Fruit fly (Drosophila melanogaster): ENCODE data around the gene Sclp.

- no peak for TF ChIP-seq Sin3A (optimal IDR thresholded peaks at IDR 0.05)
- TF ChIP-seq insv (optimal IDR thresholded peaks at IDR 0.05), result no peak
- no peak for TF ChIP-seq ttk (optimal IDR thresholded peaks at IDR 0.05)
- TF ChIP-seq psq (optimal IDR thresholded peaks at IDR 0.05), result no peak
- TF ChIP-seq h (optimal IDR thresholded peaks at IDR 0.05), result no peak
- no peak for TF ChIP-seq Myc (optimal IDR thresholded peaks at IDR 0.05)
Measured at dm6 chrX:11905144-11905543, 19.3 kb downstream of the Sclp start, which contains the start of gene Upf1.

All from Kc167 (cell line).